Worm (Caenorhabditis elegans): ENCODE measurements around the gene rps-11.

DNA sequence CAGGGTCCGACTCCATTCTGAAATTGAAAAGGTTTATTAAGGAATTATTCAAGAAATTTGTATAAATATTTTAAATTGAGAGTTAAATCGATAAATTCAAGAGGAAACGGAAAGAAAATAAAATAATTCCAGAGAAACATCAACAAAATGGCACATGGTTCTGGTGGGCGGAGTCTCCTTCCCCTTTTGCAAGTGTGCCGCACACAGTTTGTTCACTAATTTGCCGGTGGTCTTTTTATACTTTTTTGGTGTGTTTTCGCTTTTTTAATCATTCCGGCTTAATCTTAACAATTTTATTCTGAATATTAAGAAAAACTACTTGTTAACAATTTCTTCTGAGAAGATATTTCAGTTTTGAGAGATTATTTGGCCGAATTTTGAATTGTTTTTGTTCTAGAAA is 2.5 kb downstream of the rps-11 start, which contains the start of the genes ragc-1 and Y24F12A.1:
- no peak for TF ChIP-seq zag-1 (tag; optimal IDR thresholded peaks at IDR 0.05)
- TF ChIP-seq nhr-10 (tag; optimal IDR thresholded peaks at IDR 0.05): no peak
- peak; percentile 18 for TF ChIP-seq snpc-4 (tag; optimal IDR thresholded peaks at IDR 0.05)
- no peak for TF ChIP-seq egl-27 (tag; optimal IDR thresholded peaks at IDR 0.05)
- peak; percentile 31 for TF ChIP-seq blmp-1 (tag; optimal IDR thresholded peaks at IDR 0.05; ENCODE audit: insufficient read depth)
- no peak for TF ChIP-seq ceh-16 (tag; optimal IDR thresholded peaks at IDR 0.05)
- TF ChIP-seq ama-1 (optimal IDR thresholded peaks at IDR 0.05): no peak
